Worm (Caenorhabditis elegans) whole organism, young adult: ENCODE measurements around the gene str-15.

ENCODE experiments used
- F57C9.4 ChIP-seq: sonication (generic microtip); optimal IDR thresholded peaks from 2 replicates; lab custom pipeline; 2017; ENCODE audit warnings: mild to moderate bottlenecking, missing genetic modification characterization, missing compliant biosample characterization
- K12H6.12 ChIP-seq: fragments of 200-800 bp; sonication (Bioruptor generic); optimal IDR thresholded peaks from 2 replicates; lab custom pipeline; 2018; ENCODE audit warnings: mild to moderate bottlenecking, missing genetic modification characterization, missing compliant biosample characterization
- Y67H2A.10 ChIP-seq: fragments of 200-800 bp; sonication (Bioruptor generic); conservative IDR thresholded peaks from 2 replicates; pipeline ENCODE4 v1.3.6; 2022; ENCODE audit warnings: missing genetic modification reagents, missing genetic modification characterization, missing compliant biosample characterization
- Y79H2A.3 ChIP-seq: fragments of 200-800 bp; sonication (Bioruptor generic); conservative IDR thresholded peaks from 2 replicates; pipeline ENCODE4 v1.3.6; 2022; ENCODE audit warnings: missing genetic modification reagents, missing genetic modification characterization, missing compliant biosample characterization
- aptf-3 ChIP-seq: fragments of 200-800 bp; sonication (Bioruptor generic); IDR thresholded peaks from 2 replicates; pipeline ENCODE4 v1.3.6; 2022; ENCODE audit warnings: missing genetic modification characterization, missing compliant biosample characterization
- cebp-2 ChIP-seq: fragments of 200-800 bp; sonication (Bioruptor generic); IDR thresholded peaks from 2 replicates; pipeline ENCODE4 v1.3.6; 2022; ENCODE audit warnings: missing genetic modification characterization, missing compliant biosample characterization
- ceh-40 ChIP-seq: fragments of 200-800 bp; sonication (Bioruptor generic); IDR thresholded peaks from 2 replicates; pipeline ENCODE4 v1.3.6; 2022; ENCODE audit warnings: missing genetic modification characterization, missing compliant biosample characterization
- ceh-58 ChIP-seq: fragments of 200-800 bp; sonication (Bioruptor generic); IDR thresholded peaks from 2 replicates; pipeline ENCODE4 v1.3.6; 2022; ENCODE audit warnings: missing genetic modification characterization, missing compliant biosample characterization
- egl-44 ChIP-seq: fragments of 200-800 bp; sonication (Bioruptor generic); IDR thresholded peaks from 2 replicates; pipeline ENCODE4 v1.3.6; 2022; ENCODE audit warnings: missing genetic modification reagents, missing genetic modification characterization, missing compliant biosample characterization
- hmg-20 ChIP-seq: fragments of 200-800 bp; sonication (Bioruptor generic); IDR thresholded peaks from 2 replicates; pipeline ENCODE4 v1.3.6; 2022; ENCODE audit warnings: missing genetic modification reagents, missing genetic modification characterization, missing compliant biosample characterization
- mxl-1 ChIP-seq: sonication (generic microtip); optimal IDR thresholded peaks from 2 replicates; lab custom pipeline; 2016; ENCODE audit warnings: missing genetic modification characterization, missing compliant biosample characterization
- rpc-1 ChIP-seq, 2 experiments: fragments of 150-350 bp in 1 of 2; sonication (generic microtip) in 1 of 2; optimal IDR thresholded peaks; 2 replicates each; lab custom pipeline; 2014 to 2018; ENCODE audit warnings: missing biosample characterization in 1 of 2, missing genetic modification characterization in 1 of 2, missing genetic modification reagents in 1 of 2, missing genotype in 1 of 2
- snpc-4 ChIP-seq, 5 experiments: fragments of 150-350 bp in 1 of 5; sonication (generic microtip) in 4 of 5; optimal IDR thresholded peaks; 2 replicates each; lab custom pipeline; 2014 to 2018; ENCODE audit warnings: missing genetic modification characterization in 5 of 5, missing biosample characterization in 3 of 5, antibody characterized with exemption in 2 of 5, mild to moderate bottlenecking in 2 of 5, missing compliant biosample characterization in 2 of 5, missing genotype in 2 of 5, moderate library complexity in 2 of 5, missing genetic modification reagents in 1 of 5
- ztf-3 ChIP-seq: fragments of 200-800 bp; sonication (Bioruptor generic); optimal IDR thresholded peaks from 2 replicates; lab custom pipeline; 2018; ENCODE audit warnings: mild to moderate bottlenecking, missing genetic modification characterization, missing compliant biosample characterization

DNA sequence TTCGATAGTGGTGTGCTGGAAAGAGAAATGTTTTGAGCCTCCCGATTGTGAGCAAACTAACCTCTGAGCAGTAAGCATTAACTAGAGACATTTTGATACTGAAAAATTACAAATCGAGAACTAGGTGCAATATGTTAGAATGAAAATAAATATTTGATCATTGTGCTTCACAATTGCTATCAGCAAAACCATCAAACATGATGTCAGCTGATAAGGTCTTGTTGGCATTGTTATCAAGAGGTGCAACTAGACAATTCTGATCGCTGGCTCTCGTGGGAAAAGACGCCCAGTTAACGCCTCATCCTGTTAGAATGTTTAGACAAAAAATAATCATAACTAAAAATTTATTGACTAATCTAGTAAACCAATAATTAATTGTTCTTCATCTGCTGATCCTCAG lies 35.7 kb upstream of the str-15 start, which contains the start of gene comt-2:
- TF ChIP-seq ceh-40 (no peak), rpc-1 (optimal IDR thresholded peaks at IDR 0.05; lab: Kevin White, UChicago) (no peak), rpc-1 (tag; optimal IDR thresholded peaks at IDR 0.05; lab: Kevin White, UChicago) (no peak), snpc-4 (GFP tag; optimal IDR thresholded peaks at IDR 0.05; lab: Kevin White, UChicago) (no peak), snpc-4 (tag; optimal IDR thresholded peaks at IDR 0.05; lab: Kevin White, UChicago) (no peak), Y79H2A.3 (GFP tag; lab: Robert Waterston, UW) (no peak), mxl-1 (tag; lab: Kevin White, UChicago) (no peak), cebp-2 (GFP tag; lab: Robert Waterston, UW) (no peak), hmg-20 (GFP tag; lab: Robert Waterston, UW) (no peak), Y67H2A.10 (GFP tag; lab: Robert Waterston, UW) (no peak), K12H6.12 (tag; lab: Kevin White, UChicago) (no peak), ztf-3 (GFP tag; lab: Kevin White, UChicago) (no peak), F57C9.4 (tag; lab: Kevin White, UChicago) (no peak), ceh-58 (no peak), egl-44 (no peak), aptf-3 (no peak)
